Worm (Caenorhabditis elegans): ENCODE data around the gene xrn-2.
A peak's percentile ranks its signal among the peaks of the same experiment; 100 is the strongest.

xrn-2 gene

ce11 chrII:14150031-14150430, 5.5 kb upstream of the xrn-2 start, which contains the start of gene W03H9.1:
TSS of gene W03H9.1 (minus strand) at chrII:14150131.
- no peak for TF ChIP-seq hmg-4 (GFP tag; optimal IDR thresholded peaks at IDR 0.05)
- no peak for TF ChIP-seq B0310.2 (tag; optimal IDR thresholded peaks at IDR 0.05)
- TF ChIP-seq scrt-1 (GFP tag; IDR thresholded peaks at IDR 0.05): no peak
- TF ChIP-seq ceh-13 (GFP tag; optimal IDR thresholded peaks at IDR 0.05): no peak
- TF ChIP-seq pes-1 (GFP tag; IDR thresholded peaks at IDR 0.05): no peak
- no peak for TF ChIP-seq sea-1 (GFP tag; conservative IDR thresholded peaks at IDR 0.05)
- no peak for TF ChIP-seq tbx-11 (GFP tag; IDR thresholded peaks at IDR 0.05)
- TF ChIP-seq tra-4 (tag; optimal IDR thresholded peaks at IDR 0.05): no peak
- TF ChIP-seq flt-1 (GFP tag; IDR thresholded peaks at IDR 0.05): no peak
- no peak for TF ChIP-seq ceh-36 (tag; optimal IDR thresholded peaks at IDR 0.05)
- TF ChIP-seq hmbx-1 (tag; optimal IDR thresholded peaks at IDR 0.05): no peak
- no peak for TF ChIP-seq ama-1 (optimal IDR thresholded peaks at IDR 0.05)
- TF ChIP-seq tbx-37 (GFP tag; conservative IDR thresholded peaks at IDR 0.05): no peak
- TF ChIP-seq hnd-1 (tag; optimal IDR thresholded peaks at IDR 0.05): no peak
- TF ChIP-seq F13C5.2 (tag; optimal IDR thresholded peaks at IDR 0.05): no peak
- TF ChIP-seq aly-1 (tag; optimal IDR thresholded peaks at IDR 0.05): no peak
- TF ChIP-seq ets-7 (tag; optimal IDR thresholded peaks at IDR 0.05): no peak

ce11 chrII:14152274-14152673, 3.3 kb upstream of the xrn-2 start:
- TF ChIP-seq ceh-13 (GFP tag; optimal IDR thresholded peaks at IDR 0.05) (no peak), ama-1 (optimal IDR thresholded peaks at IDR 0.05) (no peak), flt-1 (GFP tag; IDR thresholded peaks at IDR 0.05) (no peak), tbx-11 (GFP tag; IDR thresholded peaks at IDR 0.05) (no peak), pes-1 (GFP tag; IDR thresholded peaks at IDR 0.05) (no peak), hmg-4 (GFP tag; optimal IDR thresholded peaks at IDR 0.05) (no peak), B0310.2 (tag; optimal IDR thresholded peaks at IDR 0.05) (no peak)

ce11 chrII:14154357-14154756, 1.2 kb upstream of the xrn-2 start, which contains the start of gene Y48B6A.1:
TSS of gene Y48B6A.1 (minus strand) at chrII:14154373.
- TF ChIP-seq scrt-1 (GFP tag; IDR thresholded peaks at IDR 0.05): no peak
- TF ChIP-seq flt-1 (GFP tag; IDR thresholded peaks at IDR 0.05): peak; percentile 50; the same call in 1 of the 2 replicates
- no peak for TF ChIP-seq ceh-36 (tag; optimal IDR thresholded peaks at IDR 0.05)
- peak; percentile 86 for TF ChIP-seq F13C5.2 (tag; optimal IDR thresholded peaks at IDR 0.05)
- TF ChIP-seq aly-1 (tag; optimal IDR thresholded peaks at IDR 0.05): no peak
- TF ChIP-seq hnd-1 (tag; optimal IDR thresholded peaks at IDR 0.05): peak; percentile 6
- no peak for TF ChIP-seq hmbx-1 (tag; optimal IDR thresholded peaks at IDR 0.05)
- no peak for TF ChIP-seq tra-4 (tag; optimal IDR thresholded peaks at IDR 0.05)
- no peak for TF ChIP-seq ama-1 (optimal IDR thresholded peaks at IDR 0.05)
- no peak for TF ChIP-seq sea-1 (GFP tag; conservative IDR thresholded peaks at IDR 0.05)
- peak; percentile 79 for TF ChIP-seq hmg-4 (GFP tag; optimal IDR thresholded peaks at IDR 0.05)
- peak; percentile 76 for TF ChIP-seq pes-1 (GFP tag; IDR thresholded peaks at IDR 0.05)
- no peak for TF ChIP-seq tbx-11 (GFP tag; IDR thresholded peaks at IDR 0.05)
- TF ChIP-seq ceh-13 (GFP tag; optimal IDR thresholded peaks at IDR 0.05): no peak
- peak; percentile 69 for TF ChIP-seq tbx-37 (GFP tag; conservative IDR thresholded peaks at IDR 0.05)
- no peak for TF ChIP-seq B0310.2 (tag; optimal IDR thresholded peaks at IDR 0.05)
- no peak for TF ChIP-seq ets-7 (tag; optimal IDR thresholded peaks at IDR 0.05)

- TF ChIP-seq scrt-1 (GFP tag; IDR thresholded peaks at IDR 0.05) (0 out of 2 replicates have a peak, but pooled peaks have one; percentile 56), pes-1 (GFP tag; IDR thresholded peaks at IDR 0.05) (no peak)
Measured at ce11 chrII:14165430-14165929, 9.9 kb downstream of the xrn-2 start.

ce11 chrII:14171558-14171957, 16.0 kb downstream of the xrn-2 start, which contains the start of gene eat-2:
TSS of gene eat-2 (minus strand) at chrII:14171658.
- TF ChIP-seq hmbx-1 (tag; optimal IDR thresholded peaks at IDR 0.05) (no peak), scrt-1 (GFP tag; IDR thresholded peaks at IDR 0.05) (no peak), B0310.2 (tag; optimal IDR thresholded peaks at IDR 0.05) (no peak), hnd-1 (tag; optimal IDR thresholded peaks at IDR 0.05) (no peak), ceh-36 (tag; optimal IDR thresholded peaks at IDR 0.05) (no peak), tra-4 (tag; optimal IDR thresholded peaks at IDR 0.05) (no peak), ama-1 (optimal IDR thresholded peaks at IDR 0.05) (no peak), pes-1 (GFP tag; IDR thresholded peaks at IDR 0.05) (no peak), ets-7 (tag; optimal IDR thresholded peaks at IDR 0.05) (no peak), tbx-11 (GFP tag; IDR thresholded peaks at IDR 0.05) (no peak)

- no peak for TF ChIP-seq hnd-1 (tag; optimal IDR thresholded peaks at IDR 0.05)
Measured at ce11 chrII:14173176-14173575, 17.6 kb downstream of the xrn-2 start.

ce11 chrII:14175099-14175498, 19.5 kb downstream of the xrn-2 start, which contains the start of gene Y48B6A.5:
TSS of gene Y48B6A.5 (minus strand) at chrII:14175199.
- TF ChIP-seq ceh-13 (GFP tag; optimal IDR thresholded peaks at IDR 0.05): no peak
- TF ChIP-seq ama-1 (optimal IDR thresholded peaks at IDR 0.05): no peak
- no peak for TF ChIP-seq sea-1 (GFP tag; conservative IDR thresholded peaks at IDR 0.05)

- TF ChIP-seq tra-4 (tag; optimal IDR thresholded peaks at IDR 0.05) (no peak), ceh-36 (tag; optimal IDR thresholded peaks at IDR 0.05) (no peak), tbx-11 (GFP tag; IDR thresholded peaks at IDR 0.05) (no peak), sea-1 (GFP tag; conservative IDR thresholded peaks at IDR 0.05) (no peak)
Measured at ce11 chrII:14176642-14177041, 21.1 kb downstream of the xrn-2 start.
